Fruit fly (Drosophila melanogaster) whole organism, prepupa: ENCODE results near the gene acs.

Experiments
- CG11762 ChIP-seq: fragments of 200-800 bp; sonication (Bioruptor generic); optimal IDR thresholded peaks from 3 replicates; lab custom pipeline; 2016; ENCODE audit warnings: missing biosample characterization, missing genetic modification characterization; ENCODE audit not compliant: insufficient read depth
- CG11902 ChIP-seq: fragments of 200-800 bp; sonication (Bioruptor generic); optimal IDR thresholded peaks from 3 replicates; lab custom pipeline; 2016; ENCODE audit warnings: missing biosample characterization, missing genetic modification characterization
- CG15336 ChIP-seq: fragments of 200-800 bp; sonication (Bioruptor generic); IDR thresholded peaks from 2 replicates; pipeline ENCODE4 v1.3.6; 2022; ENCODE audit warnings: missing biosample characterization, missing genetic modification characterization
- CG16779 ChIP-seq: fragments of 200-800 bp; sonication (Bioruptor generic); optimal IDR thresholded peaks from 3 replicates; lab custom pipeline; 2017; ENCODE audit warnings: missing biosample characterization, mild to moderate bottlenecking, missing genetic modification characterization
- CG31627 ChIP-seq: fragments of 200-800 bp; sonication (Bioruptor generic); optimal IDR thresholded peaks from 3 replicates; lab custom pipeline; 2016; ENCODE audit warnings: missing biosample characterization, missing genetic modification characterization
- CG34406 ChIP-seq: fragments of 200-800 bp; sonication (Bioruptor generic); optimal IDR thresholded peaks from 3 replicates; lab custom pipeline; 2016; ENCODE audit warnings: missing biosample characterization, missing genetic modification characterization
- CG3919 ChIP-seq: fragments of 200-800 bp; sonication (Bioruptor generic); optimal IDR thresholded peaks from 3 replicates; lab custom pipeline; 2016; ENCODE audit warnings: missing biosample characterization, missing genetic modification characterization
- CG6276 ChIP-seq: fragments of 200-800 bp; sonication (Bioruptor generic); optimal IDR thresholded peaks from 2 replicates; lab custom pipeline; 2017; ENCODE audit warnings: missing biosample characterization, mild to moderate bottlenecking, missing genetic modification characterization
- CG6854 ChIP-seq: fragments of 200-800 bp; sonication (Bioruptor generic); optimal IDR thresholded peaks from 2 replicates; lab custom pipeline; 2017; ENCODE audit warnings: missing biosample characterization, mild to moderate bottlenecking, missing genetic modification characterization
- CG8319 ChIP-seq: fragments of 200-800 bp; sonication (Bioruptor generic); optimal IDR thresholded peaks from 3 replicates; lab custom pipeline; 2016; ENCODE audit warnings: missing biosample characterization, missing genetic modification characterization
- CG8632 ChIP-seq: fragments of 200-800 bp; sonication (Bioruptor generic); optimal IDR thresholded peaks from 3 replicates; lab custom pipeline; 2016; ENCODE audit warnings: missing biosample characterization, missing genetic modification characterization
- Eip75B ChIP-seq: fragments of 200-800 bp; sonication (Bioruptor generic); optimal IDR thresholded peaks from 3 replicates; lab custom pipeline; 2016; ENCODE audit warnings: missing biosample characterization, missing genetic modification characterization
- Eip78C ChIP-seq: fragments of 200-800 bp; sonication (Bioruptor generic); peaks from one replicate; lab custom pipeline; 2016; ENCODE audit warnings: missing biosample characterization, missing genetic modification characterization
- Eip93F ChIP-seq: fragments of 200-800 bp; sonication (Bioruptor generic); optimal IDR thresholded peaks from 2 replicates; lab custom pipeline; 2016; ENCODE audit warnings: missing biosample characterization, mild to moderate bottlenecking, missing genetic modification characterization
- Ets21C ChIP-seq: fragments of 200-800 bp; sonication (Bioruptor generic); optimal IDR thresholded peaks from 3 replicates; lab custom pipeline; 2016; ENCODE audit warnings: missing biosample characterization, missing genetic modification characterization
- Gug ChIP-seq: fragments of 200-800 bp; sonication (Bioruptor generic); IDR thresholded peaks from 2 replicates; pipeline ENCODE4 v1.3.6; 2022; ENCODE audit warnings: missing biosample characterization, missing genetic modification characterization
- Hr39 ChIP-seq: fragments of 200-800 bp; sonication (Bioruptor generic); optimal IDR thresholded peaks from 2 replicates; lab custom pipeline; 2016; ENCODE audit warnings: missing biosample characterization, missing genetic modification characterization
- Hr4 ChIP-seq: fragments of 200-800 bp; sonication (Bioruptor generic); optimal IDR thresholded peaks from 3 replicates; lab custom pipeline; 2016; ENCODE audit warnings: missing biosample characterization, missing genetic modification characterization
- Lpt ChIP-seq: fragments of 200-800 bp; sonication (Bioruptor generic); optimal IDR thresholded peaks from 3 replicates; lab custom pipeline; 2016; ENCODE audit warnings: missing biosample characterization, missing genetic modification characterization
- Met ChIP-seq: fragments of 200-800 bp; sonication (Bioruptor generic); optimal IDR thresholded peaks from 3 replicates; lab custom pipeline; 2016; ENCODE audit warnings: missing biosample characterization, missing genetic modification characterization
- Sox102F ChIP-seq: fragments of 200-800 bp; sonication (Bioruptor generic); optimal IDR thresholded peaks from 2 replicates; lab custom pipeline; 2016; ENCODE audit warnings: missing biosample characterization, mild to moderate bottlenecking, missing genetic modification characterization
- Sox15 ChIP-seq: fragments of 200-800 bp; sonication (Bioruptor generic); optimal IDR thresholded peaks from 3 replicates; lab custom pipeline; 2016; ENCODE audit warnings: missing biosample characterization, missing genetic modification characterization
- achi ChIP-seq: fragments of 200-800 bp; sonication (Bioruptor generic); optimal IDR thresholded peaks from 3 replicates; lab custom pipeline; 2016; ENCODE audit warnings: missing biosample characterization, missing genetic modification characterization
- dac ChIP-seq: fragments of 200-800 bp; sonication (Bioruptor generic); optimal IDR thresholded peaks from 2 replicates; lab custom pipeline; 2017; ENCODE audit warnings: missing biosample characterization, mild to moderate bottlenecking, missing genetic modification characterization
- dsx ChIP-seq: fragments of 200-800 bp; optimal IDR thresholded peaks from 3 replicates; lab custom pipeline; 2019; ENCODE audit warnings: missing biosample characterization, mild to moderate bottlenecking, missing genetic modification characterization, moderate library complexity; ENCODE audit not compliant: poor library complexity, severe bottlenecking
- esn ChIP-seq: fragments of 200-800 bp; sonication (Bioruptor generic); optimal IDR thresholded peaks from 2 replicates; lab custom pipeline; 2016; ENCODE audit warnings: missing biosample characterization, mild to moderate bottlenecking, missing genetic modification characterization, moderate library complexity
- fkh ChIP-seq: fragments of 200-800 bp; sonication (Bioruptor generic); optimal IDR thresholded peaks from 3 replicates; lab custom pipeline; 2017; ENCODE audit warnings: missing biosample characterization, mild to moderate bottlenecking, missing genetic modification characterization, moderate library complexity
- ss ChIP-seq, 2 experiments: fragments of 200-800 bp; sonication (Bioruptor generic); optimal IDR thresholded peaks; 2 replicates in 1 of 2; 3 replicates in 1 of 2; lab custom pipeline; 2017 to 2018; ENCODE audit warnings: mild to moderate bottlenecking in 2 of 2, missing biosample characterization in 2 of 2, missing genetic modification characterization in 2 of 2, moderate library complexity in 1 of 2
- svp ChIP-seq: fragments of 200-800 bp; sonication (Bioruptor generic); peaks from one replicate; lab custom pipeline; 2016; ENCODE audit warnings: missing biosample characterization, missing genetic modification characterization

acs gene

dm6 chr3L:1967452-1968310 lies 3.8 kb upstream of the acs start (continued):
- TF ChIP-seq dac (GFP tag; lab: Kevin White, UChicago) (no peak), esn (GFP tag; lab: Kevin White, UChicago) (no peak), CG8632 (GFP tag; lab: Kevin White, UChicago) (no peak), Eip75B (GFP tag; lab: Kevin White, UChicago) (no peak), Met (GFP tag; lab: Kevin White, UChicago) (no peak), CG34406 (GFP tag; lab: Kevin White, UChicago) (no peak), CG11902 (GFP tag; lab: Kevin White, UChicago) (no peak)

dm6 chr3L:1968401-1968800 lies 3.0 kb upstream of the acs start:
- TF ChIP-seq svp (GFP tag; lab: Kevin White, UChicago) = peak; percentile 53
- no peak for TF ChIP-seq CG31627 (GFP tag; lab: Kevin White, UChicago)

dm6 chr3L:1968805-1969378 lies 2.5 kb upstream of the acs start:
- TF ChIP-seq svp (GFP tag; lab: Kevin White, UChicago) = peak; percentile 1
- TF ChIP-seq achi (GFP tag; lab: Kevin White, UChicago) = no peak
- no peak for TF ChIP-seq CG11762
- no peak for TF ChIP-seq Eip75B (GFP tag; lab: Kevin White, UChicago)
- peak; percentile 57 for TF ChIP-seq Eip78C (GFP tag; lab: Kevin White, UChicago)
- no peak for TF ChIP-seq Hr39 (GFP tag; lab: Kevin White, UChicago)
- no peak for TF ChIP-seq dsx (GFP tag; lab: Kevin White, UChicago)
- TF ChIP-seq Hr4 (GFP tag; lab: Kevin White, UChicago) = no peak
- TF ChIP-seq fkh (GFP tag; lab: Kevin White, UChicago) = peak; percentile 0
- no peak for TF ChIP-seq CG16779
- no peak for TF ChIP-seq Gug (GFP tag; lab: Robert Waterston, UW)
- no peak for TF ChIP-seq CG8319
- no peak for TF ChIP-seq Sox15 (GFP tag; lab: Kevin White, UChicago)
- TF ChIP-seq CG34406 (GFP tag; lab: Kevin White, UChicago) = no peak
- TF ChIP-seq CG11902 (GFP tag; lab: Kevin White, UChicago) = no peak

dm6 chr3L:1969539-1970337 lies 1.7 kb upstream of the acs start, which contains the start of gene CG1927:
Gene CG1927, minus strand, starts transcription at chr3L:1970079.
- TF ChIP-seq Ets21C (GFP tag; lab: Kevin White, UChicago) = no peak
- no peak for TF ChIP-seq Sox102F (GFP tag; lab: Kevin White, UChicago)
- peak; percentile 62 for TF ChIP-seq fkh (GFP tag; lab: Kevin White, UChicago)
- TF ChIP-seq esn (GFP tag; lab: Kevin White, UChicago) = peak; percentile 22
- peak; percentile 40 to 50 for TF ChIP-seq ss (GFP tag; optimal IDR thresholded peaks at IDR 0.05; lab: Kevin White, UChicago)
- TF ChIP-seq Eip78C (GFP tag; lab: Kevin White, UChicago) = peak; percentile 69
- TF ChIP-seq svp (GFP tag; lab: Kevin White, UChicago) = peak; percentile 47
- no peak for TF ChIP-seq CG3919 (GFP tag; lab: Kevin White, UChicago)
- TF ChIP-seq CG6854 (GFP tag; lab: Kevin White, UChicago) = peak; percentile 22
- TF ChIP-seq CG15336 (GFP tag; lab: Robert Waterston, UW) = peak; percentile 10; the same call in 1 of the 2 replicates
- TF ChIP-seq Eip93F (GFP tag; lab: Kevin White, UChicago) = no peak
- TF ChIP-seq Eip75B (GFP tag; lab: Kevin White, UChicago) = peak; percentile 5
- TF ChIP-seq Lpt = no peak
- no peak for TF ChIP-seq CG6276 (GFP tag; lab: Kevin White, UChicago)
